Worm (Caenorhabditis elegans) whole organism, mixed stage, embryonic: ENCODE measurements around the gene ZK353.2.

Experiments
- bed-3 ChIP-seq: fragments of 200-800 bp; sonication (Bioruptor generic); optimal IDR thresholded peaks from 3 replicates; lab custom pipeline; 2018; ENCODE audit warnings: mild to moderate bottlenecking, missing genetic modification characterization, moderate library complexity, missing compliant biosample characterization
- blmp-1 ChIP-seq: fragments of 150-350 bp; optimal IDR thresholded peaks from 2 replicates; lab custom pipeline; 2014; ENCODE audit warnings: missing biosample characterization, missing genetic modification characterization
- ceh-39 ChIP-seq: fragments of 150-350 bp; optimal IDR thresholded peaks from 2 replicates; lab custom pipeline; 2014; ENCODE audit warnings: missing biosample characterization, missing genetic modification characterization
- ceh-43 ChIP-seq: fragments of 200-800 bp; sonication (Bioruptor generic); optimal IDR thresholded peaks from 2 replicates; lab custom pipeline; 2018; ENCODE audit warnings: mild to moderate bottlenecking, missing genetic modification characterization, moderate library complexity, missing compliant biosample characterization
- ceh-83 ChIP-seq: fragments of 200-800 bp; sonication (Bioruptor generic); optimal IDR thresholded peaks from 2 replicates; lab custom pipeline; 2018; ENCODE audit warnings: mild to moderate bottlenecking, missing genetic modification characterization, missing compliant biosample characterization
- ces-1 ChIP-seq: fragments of 150-350 bp; optimal IDR thresholded peaks from 2 replicates; lab custom pipeline; 2014; ENCODE audit warnings: missing biosample characterization, missing genetic modification reagents, missing genetic modification characterization
- cnd-1 ChIP-seq: fragments of 200-800 bp; sonication (Bioruptor generic); optimal IDR thresholded peaks from 2 replicates; lab custom pipeline; 2018; ENCODE audit warnings: mild to moderate bottlenecking, missing genetic modification characterization, missing compliant biosample characterization
- flh-1 ChIP-seq: fragments of 200-800 bp; sonication (Bioruptor generic); optimal IDR thresholded peaks from 2 replicates; lab custom pipeline; 2018; ENCODE audit warnings: mild to moderate bottlenecking, missing genetic modification characterization, moderate library complexity, missing compliant biosample characterization
- ham-2 ChIP-seq: fragments of 200-800 bp; sonication (Bioruptor generic); optimal IDR thresholded peaks from 2 replicates; lab custom pipeline; 2018; ENCODE audit warnings: mild to moderate bottlenecking, missing genetic modification characterization, missing compliant biosample characterization
- hlh-1 ChIP-seq: fragments of 150-350 bp; optimal IDR thresholded peaks from 2 replicates; lab custom pipeline; 2014; ENCODE audit warnings: missing biosample characterization, missing genetic modification reagents, missing genetic modification characterization
- lin-13 ChIP-seq: fragments of 150-350 bp; optimal IDR thresholded peaks from 2 replicates; lab custom pipeline; 2014; ENCODE audit warnings: missing biosample characterization, missing genetic modification characterization
- lin-32 ChIP-seq: fragments of 200-800 bp; sonication (Bioruptor generic); optimal IDR thresholded peaks from 2 replicates; lab custom pipeline; 2018; ENCODE audit warnings: mild to moderate bottlenecking, missing genetic modification characterization, missing compliant biosample characterization
- lsy-2 ChIP-seq: fragments of 150-350 bp; optimal IDR thresholded peaks from 2 replicates; lab custom pipeline; 2014; ENCODE audit warnings: missing biosample characterization, missing genetic modification characterization
- mab-5 ChIP-seq: fragments of 150-350 bp; optimal IDR thresholded peaks from 2 replicates; lab custom pipeline; 2014; ENCODE audit warnings: missing biosample characterization, missing genetic modification characterization
- mep-1 ChIP-seq: fragments of 150-350 bp; optimal IDR thresholded peaks from 2 replicates; lab custom pipeline; 2017; ENCODE audit warnings: missing biosample characterization, missing genetic modification reagents, missing genetic modification characterization, inconsistent platforms
- nhr-12 ChIP-seq: fragments of 150-350 bp; optimal IDR thresholded peaks from 2 replicates; lab custom pipeline; 2014; ENCODE audit warnings: missing biosample characterization, missing genetic modification characterization
- nhr-237 ChIP-seq: fragments of 150-350 bp; optimal IDR thresholded peaks from 2 replicates; lab custom pipeline; 2014; ENCODE audit warnings: missing biosample characterization, missing genetic modification characterization
- nhr-28 ChIP-seq: fragments of 150-350 bp; optimal IDR thresholded peaks from 2 replicates; lab custom pipeline; 2014; ENCODE audit warnings: missing biosample characterization, missing genetic modification characterization
- pha-4 ChIP-seq: fragments of 150-350 bp; optimal IDR thresholded peaks from 2 replicates; lab custom pipeline; 2018; ENCODE audit warnings: missing biosample characterization, missing genetic modification reagents, missing genetic modification characterization
- sem-2 ChIP-seq: fragments of 200-800 bp; sonication (Bioruptor generic); optimal IDR thresholded peaks from 2 replicates; lab custom pipeline; 2018; ENCODE audit warnings: mild to moderate bottlenecking, missing genetic modification characterization, missing compliant biosample characterization
- snpc-4 ChIP-seq: fragments of 150-350 bp; optimal IDR thresholded peaks from 2 replicates; lab custom pipeline; 2014; ENCODE audit warnings: missing biosample characterization, missing genetic modification characterization
- sptf-1 ChIP-seq: sonication (generic microtip); optimal IDR thresholded peaks from 2 replicates; lab custom pipeline; 2017; ENCODE audit warnings: mild to moderate bottlenecking, missing genetic modification characterization, moderate library complexity, missing compliant biosample characterization
- tbx-8 ChIP-seq: fragments of 200-800 bp; sonication (Bioruptor generic); optimal IDR thresholded peaks from 2 replicates; lab custom pipeline; 2018; ENCODE audit warnings: mild to moderate bottlenecking, missing genetic modification characterization, moderate library complexity, missing compliant biosample characterization
- unc-120 ChIP-seq: sonication (generic microtip); optimal IDR thresholded peaks from 2 replicates; lab custom pipeline; 2017; ENCODE audit warnings: missing genetic modification characterization, missing compliant biosample characterization; ENCODE audit not compliant: poor library complexity, severe bottlenecking
- unc-39 ChIP-seq: fragments of 150-350 bp; optimal IDR thresholded peaks from 2 replicates; lab custom pipeline; 2014; ENCODE audit warnings: missing biosample characterization, missing genetic modification characterization
- zip-8 ChIP-seq: fragments of 150-350 bp; optimal IDR thresholded peaks from 2 replicates; lab custom pipeline; 2014; ENCODE audit warnings: missing biosample characterization, missing genetic modification characterization
- ztf-11 ChIP-seq: fragments of 150-350 bp; optimal IDR thresholded peaks from 2 replicates; lab custom pipeline; 2014; ENCODE audit warnings: missing biosample characterization, missing genetic modification characterization

ZK353.2 gene

DNA sequence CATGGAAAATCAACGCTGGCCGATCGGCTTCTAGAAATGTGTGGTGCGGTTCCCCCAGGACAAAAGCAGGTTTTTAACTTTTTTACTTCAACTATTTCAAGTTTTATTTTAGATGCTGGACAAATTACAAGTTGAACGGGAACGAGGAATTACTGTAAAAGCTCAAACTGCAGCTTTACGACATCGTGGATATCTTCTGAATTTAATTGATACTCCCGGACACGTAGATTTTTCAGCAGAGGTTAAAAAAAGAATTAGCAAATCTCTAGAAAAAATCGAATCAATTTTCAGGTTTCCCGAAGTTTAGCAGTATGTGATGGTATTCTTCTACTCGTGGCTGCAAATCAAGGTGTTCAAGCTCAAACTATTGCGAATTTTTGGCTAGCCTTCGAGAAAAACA lies 31.0 kb downstream of the ZK353.2 start:
- TF ChIP-seq lin-32 (GFP tag; lab: Kevin White, UChicago) = no peak
- TF ChIP-seq flh-1 (GFP tag; lab: Kevin White, UChicago) = no peak
- TF ChIP-seq sptf-1 (tag; lab: Kevin White, UChicago) = no peak
- no peak for TF ChIP-seq mab-5 (tag; lab: Kevin White, UChicago)
- TF ChIP-seq pha-4 (tag; lab: Kevin White, UChicago) = no peak
- TF ChIP-seq lsy-2 (tag; lab: Kevin White, UChicago) = no peak
- TF ChIP-seq zip-8 (tag; lab: Kevin White, UChicago) = no peak

- no peak for TF ChIP-seq snpc-4 (tag; lab: Kevin White, UChicago)
- TF ChIP-seq mep-1 (tag; lab: Kevin White, UChicago) = no peak
- TF ChIP-seq ces-1 (GFP tag; lab: Kevin White, UChicago) = peak; percentile 18
- TF ChIP-seq cnd-1 (tag; lab: Kevin White, UChicago) = no peak
- no peak for TF ChIP-seq nhr-12
- TF ChIP-seq lin-13 = no peak
- no peak for TF ChIP-seq tbx-8 (GFP tag; lab: Kevin White, UChicago)
- TF ChIP-seq, all 35 proteins: peak for 1
Observed at ce11 chrIII:8432143-8432542, 33.6 kb downstream of the ZK353.2 start, which contains the start of gene ZK1236.5. Gene ZK1236.5 (minus strand): TSS chrIII:8432214.

- TF ChIP-seq pha-4 (tag; lab: Kevin White, UChicago) = no peak
Observed at ce11 chrIII:8435074-8435473, 36.6 kb downstream of the ZK353.2 start, which contains the start of gene ZK1236.9. Gene ZK1236.9 (minus strand): TSS chrIII:8435174.

ce11 chrIII:8437763-8438414 lies 39.4 kb downstream of the ZK353.2 start:
- no peak for TF ChIP-seq cnd-1 (tag; lab: Kevin White, UChicago)
- peak; percentile 63 for TF ChIP-seq ces-1 (GFP tag; lab: Kevin White, UChicago)
- TF ChIP-seq ceh-39 (tag; lab: Kevin White, UChicago) = no peak

DNA sequence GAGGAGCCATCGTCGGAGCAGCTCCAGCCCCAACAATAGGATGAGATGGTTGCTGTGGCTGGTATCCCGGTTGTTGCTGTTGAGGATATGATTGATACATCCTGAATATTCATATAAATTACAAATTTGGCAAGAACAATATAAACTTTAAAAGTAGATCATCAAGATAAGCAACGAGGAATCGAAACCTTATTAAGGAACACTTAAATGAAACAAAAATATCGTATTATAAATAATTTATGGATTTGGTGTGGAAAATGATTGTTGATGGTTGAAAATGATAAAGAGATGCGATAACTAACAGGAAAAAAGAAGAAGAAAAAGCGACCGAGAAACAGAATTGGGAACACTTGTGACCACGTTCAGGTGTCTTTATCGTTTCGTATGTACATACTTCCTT lies 40.8 kb downstream of the ZK353.2 start, which contains the start of gene pqn-96:
pqn-96 (minus strand) TSS at position 101 of the 400 bp plus-strand sequence.
- no peak for TF ChIP-seq unc-39 (tag; lab: Kevin White, UChicago)
- no peak for TF ChIP-seq ztf-11 (tag; lab: Kevin White, UChicago)
- TF ChIP-seq ceh-39 (tag; lab: Kevin White, UChicago) = no peak
- no peak for TF ChIP-seq bed-3 (GFP tag; lab: Kevin White, UChicago)
- TF ChIP-seq ceh-43 = no peak
- TF ChIP-seq ham-2 (GFP tag; lab: Kevin White, UChicago) = no peak
- TF ChIP-seq sem-2 (GFP tag; lab: Kevin White, UChicago) = no peak
- no peak for TF ChIP-seq blmp-1 (tag; lab: Kevin White, UChicago)
- no peak for TF ChIP-seq lin-32 (GFP tag; lab: Kevin White, UChicago)
- TF ChIP-seq zip-8 (tag; lab: Kevin White, UChicago) = no peak
- no peak for TF ChIP-seq mab-5 (tag; lab: Kevin White, UChicago)
- no peak for TF ChIP-seq snpc-4 (tag; lab: Kevin White, UChicago)
- no peak for TF ChIP-seq nhr-12
- no peak for TF ChIP-seq unc-120 (tag; lab: Kevin White, UChicago)
- TF ChIP-seq ces-1 (GFP tag; lab: Kevin White, UChicago) = no peak
- TF ChIP-seq nhr-28 (tag; lab: Kevin White, UChicago) = no peak

- no peak for TF ChIP-seq ceh-83 (GFP tag; lab: Kevin White, UChicago)
- TF ChIP-seq nhr-237 (tag; lab: Kevin White, UChicago) = no peak
- no peak for TF ChIP-seq cnd-1 (tag; lab: Kevin White, UChicago)
- TF ChIP-seq zip-8 (tag; lab: Kevin White, UChicago) = no peak
- peak; percentile 12 for TF ChIP-seq lsy-2 (tag; lab: Kevin White, UChicago)
- TF ChIP-seq hlh-1 (tag; lab: Kevin White, UChicago) = no peak
- TF ChIP-seq, all 35 proteins: peak for 1
Observed at ce11 chrIII:8443557-8444131, 45.1 kb downstream of the ZK353.2 start, which contains the start of gene ufbp-1. Gene ufbp-1 (minus strand): TSS chrIII:8443607.
